Fruit fly (Drosophila melanogaster) whole organism: ENCODE measurements around the gene cher.

Experiments
- CG8478 ChIP-seq: fragments of >200 bp; optimal IDR thresholded peaks from 2 replicates; lab custom pipeline; 2018; ENCODE audit warnings: inconsistent platforms
- Dll ChIP-seq: fragments of >200 bp; optimal IDR thresholded peaks from 2 replicates; lab custom pipeline; 2017
- EcR ChIP-seq, 2 experiments: fragments of >200 bp; optimal IDR thresholded peaks; 2 replicates each; lab custom pipeline; 2017; ENCODE audit warnings: missing biosample characterization in 2 of 2, missing genetic modification characterization in 2 of 2, missing genetic modification reagents in 2 of 2
- pan ChIP-seq: fragments of >200 bp; optimal IDR thresholded peaks from 2 replicates; lab custom pipeline; 2017
- psq ChIP-seq: fragments of >200 bp; optimal IDR thresholded peaks from 2 replicates; lab custom pipeline; 2017
- usp ChIP-seq: fragments of >200 bp; optimal IDR thresholded peaks from 2 replicates; lab custom pipeline; 2017; ENCODE audit warnings: missing biosample characterization, missing genetic modification characterization, mixed read lengths

DNA sequence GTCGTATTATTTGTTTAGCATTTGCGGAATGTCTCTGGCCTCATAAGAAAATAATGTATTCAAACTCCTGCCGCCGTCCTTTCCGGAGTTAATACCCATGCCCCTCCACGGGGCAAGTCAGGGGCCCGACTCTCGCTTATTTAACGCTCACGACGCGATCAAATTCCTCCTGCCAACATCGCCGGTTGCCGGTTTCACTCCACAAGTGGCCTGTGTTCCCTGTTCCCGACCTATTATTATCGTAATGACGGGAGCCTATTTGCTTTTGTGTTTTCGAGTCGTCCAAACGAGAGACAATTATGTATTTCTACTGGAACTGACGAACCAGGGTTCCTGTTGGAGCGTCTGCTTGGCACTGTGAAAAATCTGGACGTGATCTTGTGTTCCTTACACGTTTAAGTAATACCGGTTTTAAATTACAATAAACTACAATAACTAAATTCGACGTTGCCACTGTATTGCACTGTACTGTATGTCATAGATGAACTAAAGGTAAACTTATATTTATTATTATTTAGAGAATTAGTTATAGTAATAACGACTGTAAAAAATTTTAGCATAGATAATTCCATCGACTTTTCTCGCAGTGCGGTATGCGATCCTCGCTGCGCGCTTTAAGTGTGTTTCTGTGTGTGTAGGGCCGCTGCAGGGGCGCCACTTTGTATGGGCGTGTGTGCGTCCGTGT, 72.6 kb downstream of the cher start:
- no peak for TF ChIP-seq usp (GFP tag; lab: Kevin White, UChicago)
- no peak for TF ChIP-seq EcR (GFP tag; optimal IDR thresholded peaks at IDR 0.05; lab: Kevin White, UChicago)
- TF ChIP-seq pan (lab: Kevin White, UChicago) = no peak
- TF ChIP-seq CG8478 (lab: Kevin White, UChicago) = no peak
- no peak for TF ChIP-seq psq (lab: Kevin White, UChicago)
- TF ChIP-seq Dll (lab: Kevin White, UChicago) = peak; percentile 37
